Worm (Caenorhabditis elegans): ENCODE results near the gene srh-47.
A peak's percentile ranks its signal among the peaks of the same experiment; 100 is the strongest.

srh-47 gene

ce11 chrV:11320860-11321259 is 20.4 kb upstream of the srh-47 start:
- TF ChIP-seq nhr-41 (GFP tag; IDR thresholded peaks at IDR 0.05) (no peak), ceh-20 (GFP tag; IDR thresholded peaks at IDR 0.05) (no peak), aha-1 (tag) (peak; percentile 72), zfp-3 (GFP tag; conservative IDR thresholded peaks at IDR 0.05) (no peak), set-16 (GFP tag; IDR thresholded peaks at IDR 0.05) (no peak), snpc-1.2 (GFP tag; IDR thresholded peaks at IDR 0.05) (no peak), unc-62 (GFP tag; optimal IDR thresholded peaks at IDR 0.05 in 1 of 2) (peak in 1 of 2 experiments; percentile 8), unc-62 (tag; optimal IDR thresholded peaks at IDR 0.05) (no peak)

- TF ChIP-seq lin-29 (GFP tag; IDR thresholded peaks at IDR 0.05) (no peak), hif-1 (tag; optimal IDR thresholded peaks at IDR 0.05) (no peak), spr-3 (GFP tag; optimal IDR thresholded peaks at IDR 0.05) (no peak), ceh-44 (GFP tag; IDR thresholded peaks at IDR 0.05) (no peak), ceh-28 (tag; optimal IDR thresholded peaks at IDR 0.05) (no peak), nhr-6 (tag; optimal IDR thresholded peaks at IDR 0.05) (no peak), nhr-111 (GFP tag; optimal IDR thresholded peaks at IDR 0.05) (no peak), pha-4 (GFP tag; IDR thresholded peaks at IDR 0.05) (no peak), pha-4 (tag; optimal IDR thresholded peaks at IDR 0.05) (no peak), aha-1 (tag) (peak; percentile 13)
These were observed 16.4 kb upstream of the srh-47 start, which contains the start of gene cutl-18 for ce11 chrV:11316801-11317200. Gene cutl-18, minus strand, starts transcription at chrV:11316901.

DNA sequence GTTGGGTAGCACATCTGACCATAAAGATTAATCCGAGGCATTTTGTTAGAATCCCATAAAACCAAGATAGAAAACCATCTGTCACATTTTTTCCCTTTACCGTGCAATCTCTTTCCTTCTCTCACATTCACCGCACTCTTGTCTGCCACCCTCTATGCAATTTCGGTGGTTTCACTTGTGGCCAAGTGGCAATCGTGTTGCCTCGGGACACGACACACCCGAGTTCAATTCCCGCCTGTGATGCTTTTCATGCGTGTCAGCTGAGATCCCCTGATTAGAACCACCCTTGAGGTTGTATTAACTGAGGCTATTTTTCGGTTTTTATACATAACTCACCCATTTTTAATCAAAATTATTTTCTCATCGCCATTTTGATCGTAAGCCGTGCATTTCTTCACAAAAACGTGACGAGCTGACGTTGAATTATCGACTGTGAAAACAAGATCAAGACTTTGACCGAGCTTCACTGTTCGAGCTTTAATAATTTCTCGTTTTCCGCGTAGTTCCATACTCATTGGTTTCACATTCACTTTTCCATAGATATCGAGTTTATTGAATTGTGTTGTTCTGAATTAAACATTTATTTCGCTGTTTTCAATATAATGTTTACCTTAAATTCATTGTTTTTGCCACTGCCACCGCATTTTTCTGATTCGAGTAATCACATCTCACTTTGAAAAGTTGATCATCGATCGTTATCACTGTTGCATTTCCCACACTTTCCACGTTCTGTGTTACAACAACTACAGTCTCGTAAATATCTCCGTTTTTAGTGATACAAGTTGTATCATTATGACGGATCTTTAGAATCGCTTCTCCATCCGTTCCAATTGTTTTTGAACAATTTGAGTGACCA is 13.8 kb upstream of the srh-47 start:
- TF ChIP-seq dmd-9 (GFP tag; IDR thresholded peaks at IDR 0.05) (peak; percentile 96), F10B5.3 (tag; optimal IDR thresholded peaks at IDR 0.05) (peak; percentile 88), Y48G9A.11 (GFP tag; IDR thresholded peaks at IDR 0.05) (peak; percentile 94), zip-2 (tag; optimal IDR thresholded peaks at IDR 0.05) (no peak), ztf-7 (tag; optimal IDR thresholded peaks at IDR 0.05) (peak; percentile 87), rbr-2 (tag; optimal IDR thresholded peaks at IDR 0.05) (peak; percentile 90), madf-5 (GFP tag; IDR thresholded peaks at IDR 0.05) (peak; percentile 97 to 99), ZK546.5 (tag; optimal IDR thresholded peaks at IDR 0.05) (peak in 1 of 2 experiments; percentile 28), ces-1 (GFP tag; optimal IDR thresholded peaks at IDR 0.05) (no peak), aha-1 (tag) (peak; percentile 93), php-3 (GFP tag; IDR thresholded peaks at IDR 0.05) (peak; percentile 95), spr-3 (GFP tag; optimal IDR thresholded peaks at IDR 0.05) (peak; percentile 95), hlh-11 (tag; optimal IDR thresholded peaks at IDR 0.05) (peak; percentile 97), zfp-2 (tag; optimal IDR thresholded peaks at IDR 0.05) (peak; percentile 74), zag-1 (tag; optimal IDR thresholded peaks at IDR 0.05) (peak; percentile 8), daf-16 (GFP tag; optimal IDR thresholded peaks at IDR 0.05) (peak; percentile 89 to 98), daf-16 (tag; optimal IDR thresholded peaks at IDR 0.05) (peak; percentile 87), duxl-1 (tag; optimal IDR thresholded peaks at IDR 0.05; ENCODE audit: poor library complexity) (peak; percentile 91), daf-19 (GFP tag; conservative IDR thresholded peaks at IDR 0.05) (peak; percentile 98), nhr-10 (tag; optimal IDR thresholded peaks at IDR 0.05) (peak; percentile 76), ama-1 (optimal IDR thresholded peaks at IDR 0.05) (peak; percentile 11), nhr-28 (tag; optimal IDR thresholded peaks at IDR 0.05) (peak; percentile 78), skn-1 (tag; optimal IDR thresholded peaks at IDR 0.05) (no peak), hlh-30 (tag; optimal IDR thresholded peaks at IDR 0.05; ENCODE audit: insufficient read depth) (peak; percentile 98), pqm-1 (tag; optimal IDR thresholded peaks at IDR 0.05) (peak; percentile 60), nhr-111 (GFP tag; optimal IDR thresholded peaks at IDR 0.05) (peak; percentile 98), T26A8.4 (GFP tag; IDR thresholded peaks at IDR 0.05) (peak; percentile 96), saeg-2 (GFP tag; IDR thresholded peaks at IDR 0.05) (peak; percentile 96), F49E8.2 (tag; optimal IDR thresholded peaks at IDR 0.05; ENCODE audit: borderline replicate concordance) (peak; percentile 74), F37D6.2 (tag; optimal IDR thresholded peaks at IDR 0.05) (peak; percentile 68), lin-38 (GFP tag; IDR thresholded peaks at IDR 0.05) (peak; percentile 92), nhr-42 (GFP tag; IDR thresholded peaks at IDR 0.05) (peak; percentile 95), ceh-44 (GFP tag; IDR thresholded peaks at IDR 0.05) (peak; percentile 98), set-16 (GFP tag; IDR thresholded peaks at IDR 0.05) (no peak), ceh-20 (GFP tag; IDR thresholded peaks at IDR 0.05) (peak; percentile 93), nhr-48 (tag; optimal IDR thresholded peaks at IDR 0.05) (peak; percentile 79)
